Worm (Caenorhabditis elegans): ENCODE data around the gene AH10.2.

AH10.2 gene

ce11 chrV:14127834-14128233 lies 28.7 kb upstream of the AH10.2 start:
- TF ChIP-seq fos-1 (tag; optimal IDR thresholded peaks at IDR 0.05) (peak; percentile 52), nhr-129 (tag; optimal IDR thresholded peaks at IDR 0.05) (peak; percentile 18), nhr-237 (tag; optimal IDR thresholded peaks at IDR 0.05) (no peak), sma-3 (GFP tag; optimal IDR thresholded peaks at IDR 0.05) (no peak)

- TF ChIP-seq egl-27 (tag; optimal IDR thresholded peaks at IDR 0.05) (no peak), Y55F3AM.14 (GFP tag; optimal IDR thresholded peaks at IDR 0.05) (peak; percentile 3)
Observed at ce11 chrV:14128858-14129257, 27.7 kb upstream of the AH10.2 start.

- TF ChIP-seq mbf-1 (tag; optimal IDR thresholded peaks at IDR 0.05), result no peak
- TF ChIP-seq nhr-6 (tag; optimal IDR thresholded peaks at IDR 0.05), result no peak
- no peak for TF ChIP-seq F13H6.1 (tag; optimal IDR thresholded peaks at IDR 0.05)
- no peak for TF ChIP-seq dmd-4 (tag; optimal IDR thresholded peaks at IDR 0.05)
- no peak for TF ChIP-seq lin-39 (tag; optimal IDR thresholded peaks at IDR 0.05)
- TF ChIP-seq ceh-16 (tag; optimal IDR thresholded peaks at IDR 0.05), result no peak
- no peak for TF ChIP-seq zag-1 (tag; optimal IDR thresholded peaks at IDR 0.05)
- TF ChIP-seq peb-1 (tag; optimal IDR thresholded peaks at IDR 0.05), result no peak
- no peak for TF ChIP-seq mdl-1 (tag; optimal IDR thresholded peaks at IDR 0.05)
- no peak for TF ChIP-seq ZK546.5 (tag; optimal IDR thresholded peaks at IDR 0.05)
- no peak for TF ChIP-seq lin-13 (GFP tag; optimal IDR thresholded peaks at IDR 0.05)
- TF ChIP-seq nhr-11 (tag; optimal IDR thresholded peaks at IDR 0.05), result no peak
- no peak for TF ChIP-seq lin-11 (tag; optimal IDR thresholded peaks at IDR 0.05)
- no peak for TF ChIP-seq ztf-4 (tag; optimal IDR thresholded peaks at IDR 0.05)
Observed at ce11 chrV:14130226-14130625, 26.3 kb upstream of the AH10.2 start.

ce11 chrV:14133002-14133763 lies 23.4 kb upstream of the AH10.2 start:
- TF ChIP-seq ama-1 (optimal IDR thresholded peaks at IDR 0.05), result no peak
- TF ChIP-seq nhr-129 (tag; optimal IDR thresholded peaks at IDR 0.05), result peak; percentile 8
- TF ChIP-seq lin-13 (GFP tag; optimal IDR thresholded peaks at IDR 0.05), result no peak
- no peak for TF ChIP-seq ztf-11 (tag; optimal IDR thresholded peaks at IDR 0.05)
- TF ChIP-seq alr-1 (tag; optimal IDR thresholded peaks at IDR 0.05), result no peak
- peak; percentile 17 for TF ChIP-seq nhr-25 (tag; optimal IDR thresholded peaks at IDR 0.05)
- no peak for TF ChIP-seq aly-2 (tag; optimal IDR thresholded peaks at IDR 0.05)
- peak; percentile 8 for TF ChIP-seq sma-9 (GFP tag; optimal IDR thresholded peaks at IDR 0.05)
- TF ChIP-seq sma-9 (tag; optimal IDR thresholded peaks at IDR 0.05), result no peak
- no peak for TF ChIP-seq nhr-11 (tag; optimal IDR thresholded peaks at IDR 0.05)
- no peak for TF ChIP-seq lin-11 (tag; optimal IDR thresholded peaks at IDR 0.05)
- TF ChIP-seq lsy-2 (tag; optimal IDR thresholded peaks at IDR 0.05), result peak in 1 of 2 experiments; percentile 16
- TF ChIP-seq elt-1 (tag; optimal IDR thresholded peaks at IDR 0.05), result no peak

- TF ChIP-seq nhr-25 (tag; optimal IDR thresholded peaks at IDR 0.05), result peak; percentile 29
- peak; percentile 75 for TF ChIP-seq fos-1 (tag; optimal IDR thresholded peaks at IDR 0.05)
- no peak for TF ChIP-seq gmeb-1 (tag; optimal IDR thresholded peaks at IDR 0.05)
Observed at ce11 chrV:14134757-14135441, 21.7 kb upstream of the AH10.2 start.

ce11 chrV:14136152-14136551 lies 20.4 kb upstream of the AH10.2 start:
- no peak for TF ChIP-seq skn-1 (tag; optimal IDR thresholded peaks at IDR 0.05)
- TF ChIP-seq unc-39 (tag; optimal IDR thresholded peaks at IDR 0.05), result no peak
- TF ChIP-seq egl-27 (tag; optimal IDR thresholded peaks at IDR 0.05), result peak; percentile 76
- peak; percentile 79 for TF ChIP-seq C34F6.9 (tag; optimal IDR thresholded peaks at IDR 0.05)
- TF ChIP-seq fos-1 (tag; optimal IDR thresholded peaks at IDR 0.05), result peak; percentile 87
- peak; percentile 56 for TF ChIP-seq ceh-16 (tag; optimal IDR thresholded peaks at IDR 0.05)
- TF ChIP-seq snpc-4 (tag; optimal IDR thresholded peaks at IDR 0.05), result peak; percentile 12
- peak; percentile 14 for TF ChIP-seq sem-4 (tag; optimal IDR thresholded peaks at IDR 0.05)
- peak; percentile 78 for TF ChIP-seq sma-9 (GFP tag; optimal IDR thresholded peaks at IDR 0.05)
- no peak for TF ChIP-seq sma-9 (tag; optimal IDR thresholded peaks at IDR 0.05)
- peak; percentile 42 for TF ChIP-seq gmeb-1 (tag; optimal IDR thresholded peaks at IDR 0.05)
- TF ChIP-seq nhr-129 (tag; optimal IDR thresholded peaks at IDR 0.05), result peak; percentile 92
- no peak for TF ChIP-seq nhr-6 (tag; optimal IDR thresholded peaks at IDR 0.05)
- TF ChIP-seq ceh-82 (tag; optimal IDR thresholded peaks at IDR 0.05), result peak; percentile 37
- peak; percentile 60 for TF ChIP-seq crh-2 (tag; optimal IDR thresholded peaks at IDR 0.05)
- peak; percentile 75 for TF ChIP-seq nhr-25 (tag; optimal IDR thresholded peaks at IDR 0.05)
- TF ChIP-seq zag-1 (tag; optimal IDR thresholded peaks at IDR 0.05), result peak; percentile 31
- peak; percentile 6 to 62 for TF ChIP-seq lsy-2 (tag; optimal IDR thresholded peaks at IDR 0.05)
- TF ChIP-seq nhr-12 (tag; optimal IDR thresholded peaks at IDR 0.05), result no peak
- no peak for TF ChIP-seq aly-2 (tag; optimal IDR thresholded peaks at IDR 0.05)
- peak; percentile 32 for TF ChIP-seq lin-13 (GFP tag; optimal IDR thresholded peaks at IDR 0.05)
- TF ChIP-seq lin-39 (tag; optimal IDR thresholded peaks at IDR 0.05), result no peak
- TF ChIP-seq sma-3 (GFP tag; optimal IDR thresholded peaks at IDR 0.05), result peak; percentile 84
- peak; percentile 69 for TF ChIP-seq unc-55 (GFP tag; optimal IDR thresholded peaks at IDR 0.05)
- TF ChIP-seq nhr-77 (tag; optimal IDR thresholded peaks at IDR 0.05), result no peak
- TF ChIP-seq nhr-21 (tag; optimal IDR thresholded peaks at IDR 0.05), result peak; percentile 63
